Worm (Caenorhabditis elegans): ENCODE results near the gene ZK632.14.
A peak's percentile ranks its signal among the peaks of the same experiment; 100 is the strongest.

Gene ZK632.14

DNA sequence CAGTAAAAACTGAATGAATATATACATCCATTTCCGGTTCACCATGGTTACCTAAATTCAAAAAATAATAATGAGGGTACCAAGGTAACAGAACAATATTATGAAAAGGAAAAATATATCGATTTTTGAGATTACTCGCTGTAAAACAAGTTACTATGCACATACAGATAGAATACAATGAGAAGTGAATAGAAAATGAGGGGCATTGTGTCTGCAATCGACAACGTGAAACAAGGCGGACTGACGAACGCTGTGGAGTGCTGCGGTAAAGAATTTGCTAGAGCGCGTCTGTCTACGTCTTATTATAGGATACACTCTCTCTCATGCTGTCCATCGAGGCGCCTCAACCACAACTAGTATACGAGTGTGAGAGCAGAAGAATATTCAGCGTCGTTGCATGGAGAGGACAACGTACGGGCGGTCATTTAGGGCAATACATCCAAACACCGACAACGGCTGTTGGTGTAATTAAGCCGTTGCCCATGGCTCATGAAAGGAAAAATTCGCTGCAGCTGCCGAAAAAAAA, 3.9 kb downstream of the ZK632.14 start, which contains the start of gene cnx-1 (continued):
- TF ChIP-seq snpc-4 (GFP tag; optimal IDR thresholded peaks at IDR 0.05): no peak
- TF ChIP-seq snpc-4 (tag; optimal IDR thresholded peaks at IDR 0.05): no peak
- TF ChIP-seq ceh-79 (tag; optimal IDR thresholded peaks at IDR 0.05): no peak
- TF ChIP-seq F49E8.2 (tag; optimal IDR thresholded peaks at IDR 0.05; ENCODE audit: insufficient read depth): no peak
- 0 out of 2 replicates have a peak, but pooled peaks have one; percentile 35 for TF ChIP-seq rcor-1 (GFP tag; IDR thresholded peaks at IDR 0.05)
- no peak for TF ChIP-seq K11D2.4 (GFP tag; IDR thresholded peaks at IDR 0.05)
- TF ChIP-seq cebp-1 (GFP tag; IDR thresholded peaks at IDR 0.05): no peak
- peak; percentile 25 for TF ChIP-seq cebp-1 (tag; optimal IDR thresholded peaks at IDR 0.05)
- peak; percentile 8; the same call in 1 of the 2 replicates for TF ChIP-seq dox-1 (GFP tag; IDR thresholded peaks at IDR 0.05)
- no peak for TF ChIP-seq F33H1.4 (GFP tag; IDR thresholded peaks at IDR 0.05)
- no peak for TF ChIP-seq aptf-2 (GFP tag; conservative IDR thresholded peaks at IDR 0.05)
- peak; percentile 37; the same call in 1 of the 2 replicates for TF ChIP-seq hmg-1.2 (GFP tag; IDR thresholded peaks at IDR 0.05)
- TF ChIP-seq F55B11.4 (tag; optimal IDR thresholded peaks at IDR 0.05; ENCODE audit: borderline replicate concordance, insufficient read depth): no peak
- TF ChIP-seq D2030.7 (GFP tag; IDR thresholded peaks at IDR 0.05): no peak
- no peak for TF ChIP-seq rec-8 (tag; optimal IDR thresholded peaks at IDR 0.05)
- no peak for TF ChIP-seq him-1 (tag; optimal IDR thresholded peaks at IDR 0.05)
- no peak for TF ChIP-seq B0019.2 (GFP tag; conservative IDR thresholded peaks at IDR 0.05)
- TF ChIP-seq sea-2 (GFP tag; IDR thresholded peaks at IDR 0.05): no peak
- TF ChIP-seq ceh-27 (GFP tag; optimal IDR thresholded peaks at IDR 0.05): no peak

ce11 chrIII:9817894-9818293, 4.6 kb downstream of the ZK632.14 start:
- peak; percentile 26 for TF ChIP-seq F49E8.2 (tag; optimal IDR thresholded peaks at IDR 0.05; ENCODE audit: insufficient read depth)
- TF ChIP-seq madf-6 (GFP tag; IDR thresholded peaks at IDR 0.05): peak; percentile 60
- no peak for TF ChIP-seq tlf-1 (GFP tag; optimal IDR thresholded peaks at IDR 0.05)
- TF ChIP-seq dox-1 (GFP tag; IDR thresholded peaks at IDR 0.05): peak; percentile 30; the same call in 1 of the 2 replicates
- peak; percentile 31 for TF ChIP-seq F33H1.4 (GFP tag; IDR thresholded peaks at IDR 0.05)
- peak; percentile 93 for TF ChIP-seq lsl-1 (GFP tag; optimal IDR thresholded peaks at IDR 0.05)
- TF ChIP-seq lin-54 (GFP tag; optimal IDR thresholded peaks at IDR 0.05): peak; percentile 45
- no peak for TF ChIP-seq ztf-18 (tag; optimal IDR thresholded peaks at IDR 0.05)
- TF ChIP-seq rpc-1 (optimal IDR thresholded peaks at IDR 0.05): no peak
- no peak for TF ChIP-seq rpc-1 (tag; optimal IDR thresholded peaks at IDR 0.05)
- TF ChIP-seq snpc-3.4 (tag; optimal IDR thresholded peaks at IDR 0.05): peak; percentile 1
- TF ChIP-seq efl-1 (GFP tag; optimal IDR thresholded peaks at IDR 0.05): peak; percentile 35
- 0 out of 2 replicates have a peak, but pooled peaks have one; percentile 24 for TF ChIP-seq madf-8 (GFP tag; conservative IDR thresholded peaks at IDR 0.05)

DNA sequence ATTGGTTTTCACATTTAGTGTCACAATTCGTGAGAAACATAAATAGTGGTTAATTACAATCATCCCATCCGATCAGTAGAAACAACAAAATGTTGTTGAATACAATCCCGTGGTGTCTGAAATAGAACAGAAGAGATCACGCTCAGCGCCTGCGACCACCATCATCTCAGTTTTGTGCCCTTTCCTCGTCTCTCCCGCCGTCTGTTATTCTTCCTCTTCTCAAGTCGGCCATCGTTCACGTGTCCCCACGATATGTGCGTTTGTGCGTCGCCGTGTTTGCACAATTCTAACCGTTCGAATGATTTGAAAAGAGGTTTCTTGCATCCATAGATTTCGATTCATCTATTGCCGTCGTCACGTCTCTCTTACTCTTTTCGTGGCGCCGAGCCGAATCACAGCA, 5.5 kb downstream of the ZK632.14 start, which contains the start of gene panl-3:
Gene panl-3, plus strand, starts transcription at position 294 of the 400 bp plus-strand sequence.
- TF ChIP-seq egl-18 (GFP tag; IDR thresholded peaks at IDR 0.05) (no peak), nfyb-1 (GFP tag; IDR thresholded peaks at IDR 0.05) (0 out of 2 replicates have a peak, but pooled peaks have one; percentile 18), aptf-3 (GFP tag; IDR thresholded peaks at IDR 0.05) (no peak), T26A5.8 (tag; optimal IDR thresholded peaks at IDR 0.05) (no peak), repo-1 (tag; optimal IDR thresholded peaks at IDR 0.05) (no peak), rcor-1 (GFP tag; IDR thresholded peaks at IDR 0.05) (peak; percentile 43; the same call in 1 of the 2 replicates), F57A8.1 (GFP tag; optimal IDR thresholded peaks at IDR 0.05) (no peak), lir-1 (GFP tag; conservative IDR thresholded peaks at IDR 0.05) (no peak), fkh-3 (tag; optimal IDR thresholded peaks at IDR 0.05) (no peak), K11D2.4 (GFP tag; IDR thresholded peaks at IDR 0.05) (no peak), nhr-120 (GFP tag; IDR thresholded peaks at IDR 0.05) (no peak), snpc-4 (GFP tag; optimal IDR thresholded peaks at IDR 0.05) (no peak), snpc-4 (tag; optimal IDR thresholded peaks at IDR 0.05) (peak in 2 of 4 experiments; percentile 31 to 38), ztf-18 (tag; optimal IDR thresholded peaks at IDR 0.05) (peak; percentile 31), lin-26 (GFP tag; IDR thresholded peaks at IDR 0.05) (no peak), him-1 (tag; optimal IDR thresholded peaks at IDR 0.05) (no peak), let-526 (GFP tag; IDR thresholded peaks at IDR 0.05) (no peak), Y53F4B.3 (GFP tag; IDR thresholded peaks at IDR 0.05) (no peak), Y79H2A.3 (GFP tag; conservative IDR thresholded peaks at IDR 0.05) (no peak), B0035.1 (tag; optimal IDR thresholded peaks at IDR 0.05) (no peak), K12H6.12 (tag; optimal IDR thresholded peaks at IDR 0.05) (peak; percentile 56), F23B12.7 (tag; optimal IDR thresholded peaks at IDR 0.05; ENCODE audit: insufficient read depth) (peak; percentile 41)
